Fruit fly (Drosophila melanogaster): ENCODE measurements around the gene CG15020.

CG15020 gene

DNA sequence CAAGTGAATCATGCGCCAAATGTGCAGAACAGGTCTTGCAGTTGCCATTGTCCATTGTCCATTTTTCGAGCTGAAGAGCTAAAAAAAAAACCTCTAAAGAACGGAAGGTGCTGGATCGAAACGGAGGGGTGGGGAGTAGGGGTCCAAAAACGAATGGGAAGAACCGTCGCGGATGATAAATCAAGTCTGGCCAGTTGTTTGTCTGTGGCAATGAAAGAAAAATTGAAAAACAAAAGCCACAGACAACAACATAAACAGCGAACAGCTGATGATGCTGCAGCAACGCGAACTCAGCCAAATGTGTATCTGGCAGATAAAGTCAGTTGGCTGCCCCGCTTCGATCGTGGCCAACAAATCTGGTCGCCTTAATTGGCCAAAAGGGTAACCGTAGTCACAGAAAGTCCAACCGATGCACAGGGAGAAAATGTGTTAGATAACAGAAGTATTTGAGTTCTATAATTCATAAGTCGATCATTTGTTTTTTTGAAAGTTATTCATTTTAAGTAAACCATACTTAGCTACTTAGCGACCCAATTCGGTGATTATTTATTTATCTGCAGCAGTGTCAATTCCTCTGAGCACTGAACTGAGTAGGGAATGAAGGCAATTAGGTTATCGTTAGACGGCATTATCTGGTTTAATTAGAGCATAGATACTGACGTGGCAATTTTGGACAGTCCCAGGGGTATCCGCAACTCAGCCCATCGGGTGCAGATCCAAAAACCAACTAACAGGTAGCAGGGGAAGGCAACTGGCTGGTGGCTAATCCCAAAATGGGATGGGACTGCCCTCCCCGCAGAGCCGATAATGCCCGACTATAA is 12.9 kb upstream of the CG15020 start:
- TF ChIP-seq CG1620 (GFP tag; optimal IDR thresholded peaks at IDR 0.05) (no peak), CG7045 (GFP tag; optimal IDR thresholded peaks at IDR 0.05) (no peak)

DNA sequence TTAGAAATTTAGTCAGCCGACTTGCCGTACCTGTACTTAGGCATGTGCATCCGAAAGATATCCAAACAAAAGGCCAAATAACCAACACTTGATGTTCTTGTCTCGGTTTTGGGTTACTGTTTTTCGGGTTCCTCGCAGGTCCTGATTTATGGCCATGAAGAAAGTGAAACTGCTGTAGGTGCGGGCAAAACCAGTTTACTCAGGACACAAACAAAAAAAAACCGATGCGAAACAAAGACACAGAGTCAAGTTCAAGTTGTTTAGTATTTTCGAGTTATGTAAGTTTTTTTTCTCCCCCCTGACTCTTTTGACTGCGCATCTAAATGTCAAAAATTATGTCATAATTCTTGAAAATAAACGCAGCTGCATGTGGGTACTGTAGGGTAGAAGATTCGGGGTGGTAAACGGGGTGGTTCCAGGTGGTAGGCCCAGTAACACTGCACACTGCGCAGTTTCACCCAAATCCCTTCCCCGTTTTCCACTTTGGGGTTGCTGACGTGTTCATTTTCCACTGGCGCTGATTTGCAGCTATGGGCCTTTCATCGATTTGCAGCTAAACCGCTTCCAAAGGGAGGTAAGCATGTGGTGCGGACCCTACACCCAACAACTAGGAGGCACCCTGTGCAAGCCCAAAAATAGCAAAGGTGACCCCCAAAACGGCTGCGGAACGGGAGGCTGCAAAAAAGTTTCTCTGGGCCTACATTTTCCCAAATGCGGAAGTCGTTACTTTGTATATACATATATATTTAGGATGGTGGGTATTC is 12.1 kb upstream of the CG15020 start:
- TF ChIP-seq CG7045 (GFP tag; optimal IDR thresholded peaks at IDR 0.05): no peak
- peak; percentile 81 for TF ChIP-seq tj (GFP tag; optimal IDR thresholded peaks at IDR 0.05)

DNA sequence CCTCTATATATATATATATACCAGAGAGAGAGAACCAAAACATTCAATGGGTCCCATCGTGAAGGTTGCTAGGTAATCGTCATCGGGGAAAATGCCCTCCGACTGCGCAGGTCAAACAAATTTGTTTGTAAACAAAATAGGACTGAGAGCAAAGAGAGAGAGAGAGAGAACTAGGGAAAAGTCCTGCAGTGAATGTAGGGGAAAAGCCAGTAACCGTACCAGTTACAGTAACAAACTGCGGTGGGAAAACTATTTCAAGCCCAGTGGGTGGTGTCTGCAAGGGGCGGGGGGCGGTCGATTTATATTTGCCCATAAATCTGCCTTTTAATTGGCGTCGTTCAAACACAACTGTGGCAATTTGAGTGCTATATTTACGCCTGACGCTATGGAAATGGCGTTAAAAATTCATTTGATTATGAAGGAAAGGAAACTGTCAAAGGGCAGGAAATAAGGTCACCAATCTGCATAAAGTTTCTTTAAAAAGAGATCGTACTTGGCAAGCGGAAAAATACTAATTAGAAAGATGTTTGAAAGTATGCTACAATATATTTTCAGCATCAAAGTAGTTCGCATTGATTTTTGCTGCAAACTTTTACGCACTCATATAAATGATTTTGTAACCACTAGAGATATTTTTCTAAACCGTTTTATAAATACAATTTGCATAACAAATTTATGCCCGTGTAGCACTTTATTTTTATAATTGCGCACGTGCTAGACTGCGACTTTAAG is 11.4 kb upstream of the CG15020 start:
- TF ChIP-seq pad (GFP tag; optimal IDR thresholded peaks at IDR 0.05): peak; percentile 82
- TF ChIP-seq Mnt (GFP tag; optimal IDR thresholded peaks at IDR 0.05): peak; percentile 4
- TF ChIP-seq CG14711 (tag; optimal IDR thresholded peaks at IDR 0.05): no peak
- no peak for TF ChIP-seq CG1620 (GFP tag; optimal IDR thresholded peaks at IDR 0.05)
- TF ChIP-seq cic (GFP tag; optimal IDR thresholded peaks at IDR 0.05): no peak
- no peak for TF ChIP-seq CG5204 (GFP tag; optimal IDR thresholded peaks at IDR 0.05)
- TF ChIP-seq Clk (GFP tag; optimal IDR thresholded peaks at IDR 0.05): no peak

DNA sequence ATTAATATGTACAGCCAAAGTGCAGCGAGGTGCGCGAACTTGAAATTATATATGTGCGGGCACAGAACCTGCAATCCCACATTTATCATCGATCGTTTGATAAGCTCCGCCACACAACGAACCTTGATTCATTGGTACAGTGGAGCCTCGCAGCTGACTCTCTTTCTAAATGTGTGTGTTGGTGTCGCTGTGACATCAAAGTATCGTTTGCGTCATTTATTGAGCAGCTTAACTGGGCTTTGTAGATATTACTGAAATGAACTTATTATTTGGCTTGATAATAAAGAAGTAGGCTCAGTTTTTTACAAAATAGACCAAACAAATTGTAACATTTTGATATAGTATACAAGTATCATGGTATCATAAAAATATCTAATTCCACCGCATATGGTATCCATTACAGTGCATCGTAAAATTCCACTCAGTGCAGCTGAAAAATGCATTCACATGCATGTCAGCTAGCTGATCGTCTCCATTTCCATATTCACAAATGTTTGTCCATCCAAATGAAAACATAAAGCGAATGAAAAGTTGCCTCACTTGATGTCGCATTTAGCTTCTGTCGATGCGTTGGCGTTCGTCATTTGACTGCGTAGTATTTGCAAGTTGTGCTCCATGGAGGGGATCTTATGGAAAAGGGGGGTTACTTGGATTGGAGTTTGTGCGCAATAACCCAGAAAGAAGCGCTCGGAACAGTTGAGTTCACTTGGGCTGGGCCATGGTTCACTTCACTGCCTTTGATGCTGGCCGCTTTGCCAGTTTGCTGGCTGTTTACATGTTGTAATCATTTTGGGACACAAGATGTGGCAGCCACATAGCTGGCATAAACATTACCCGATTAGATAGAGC is 10.2 kb upstream of the CG15020 start:
- TF ChIP-seq Crg-1 (GFP tag; optimal IDR thresholded peaks at IDR 0.05) (peak; percentile 46), Hr96 (GFP tag; optimal IDR thresholded peaks at IDR 0.05) (no peak), tj (GFP tag; optimal IDR thresholded peaks at IDR 0.05) (peak; percentile 53), CG14711 (tag; optimal IDR thresholded peaks at IDR 0.05) (no peak), CG12768 (GFP tag; optimal IDR thresholded peaks at IDR 0.05) (peak; percentile 14), toe (GFP tag; optimal IDR thresholded peaks at IDR 0.05) (no peak), kay (GFP tag; ENCODE audit: borderline replicate concordance) (peak; percentile 89), CG7101 (tag; optimal IDR thresholded peaks at IDR 0.05) (peak; percentile 11), CG33017 (tag; optimal IDR thresholded peaks at IDR 0.05) (peak; percentile 3)

DNA sequence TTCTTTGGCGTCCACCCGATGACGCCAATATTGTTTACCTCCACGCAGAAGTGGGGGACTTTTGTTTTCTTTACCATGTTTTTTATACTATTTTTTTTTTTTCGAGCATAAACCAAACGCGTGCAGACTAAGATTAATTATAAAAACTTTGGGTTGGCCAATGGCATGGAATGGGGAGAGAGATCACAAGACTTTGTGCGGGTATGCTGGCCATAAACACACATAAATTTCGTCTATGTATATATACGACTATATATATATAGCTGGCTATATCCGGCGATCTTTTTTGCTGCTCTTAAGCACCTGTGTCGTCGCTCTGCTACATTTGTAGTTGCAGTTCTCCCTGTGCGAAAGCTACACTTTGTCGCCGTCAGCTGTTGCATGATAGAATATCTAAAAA is 9.5 kb upstream of the CG15020 start:
- TF ChIP-seq tj (GFP tag; optimal IDR thresholded peaks at IDR 0.05) (no peak), CG14711 (tag; optimal IDR thresholded peaks at IDR 0.05) (no peak), cnc (optimal IDR thresholded peaks at IDR 0.05) (no peak), bab1 (GFP tag; optimal IDR thresholded peaks at IDR 0.05) (no peak), kay (GFP tag; ENCODE audit: borderline replicate concordance) (peak; percentile 89), CG33017 (tag; optimal IDR thresholded peaks at IDR 0.05) (no peak), Mnt (GFP tag; optimal IDR thresholded peaks at IDR 0.05) (no peak), toe (GFP tag; optimal IDR thresholded peaks at IDR 0.05) (no peak)

DNA sequence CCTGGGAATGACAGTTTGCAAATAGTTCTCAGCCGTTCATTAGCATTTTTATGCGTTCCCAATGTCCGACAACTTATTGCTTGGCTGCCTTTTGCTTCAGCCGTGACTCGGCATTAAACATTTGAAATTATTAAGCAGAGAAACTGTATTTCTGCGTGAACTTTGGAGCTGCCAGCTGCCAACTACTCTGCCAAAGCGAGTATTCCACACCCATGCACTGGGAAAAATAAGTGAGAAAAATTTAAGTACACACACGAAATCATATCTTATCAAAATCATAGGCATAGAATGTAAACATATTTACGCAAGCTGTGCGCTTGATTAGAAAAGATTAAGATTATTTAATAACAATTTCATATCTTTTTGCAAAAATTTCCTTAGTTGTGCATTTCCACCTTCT is 8.5 kb upstream of the CG15020 start:
- TF ChIP-seq CG5204 (GFP tag; optimal IDR thresholded peaks at IDR 0.05) (peak; percentile 57), CG7101 (tag; optimal IDR thresholded peaks at IDR 0.05) (peak; percentile 9), tj (GFP tag; optimal IDR thresholded peaks at IDR 0.05) (no peak), kay (GFP tag; ENCODE audit: borderline replicate concordance) (peak; percentile 75), CG12768 (GFP tag; optimal IDR thresholded peaks at IDR 0.05) (peak; percentile 44), toe (GFP tag; optimal IDR thresholded peaks at IDR 0.05) (peak; percentile 41), CG7045 (GFP tag; optimal IDR thresholded peaks at IDR 0.05) (peak; percentile 15), bab1 (GFP tag; optimal IDR thresholded peaks at IDR 0.05) (no peak), cnc (optimal IDR thresholded peaks at IDR 0.05) (peak; percentile 81 to 89)

DNA sequence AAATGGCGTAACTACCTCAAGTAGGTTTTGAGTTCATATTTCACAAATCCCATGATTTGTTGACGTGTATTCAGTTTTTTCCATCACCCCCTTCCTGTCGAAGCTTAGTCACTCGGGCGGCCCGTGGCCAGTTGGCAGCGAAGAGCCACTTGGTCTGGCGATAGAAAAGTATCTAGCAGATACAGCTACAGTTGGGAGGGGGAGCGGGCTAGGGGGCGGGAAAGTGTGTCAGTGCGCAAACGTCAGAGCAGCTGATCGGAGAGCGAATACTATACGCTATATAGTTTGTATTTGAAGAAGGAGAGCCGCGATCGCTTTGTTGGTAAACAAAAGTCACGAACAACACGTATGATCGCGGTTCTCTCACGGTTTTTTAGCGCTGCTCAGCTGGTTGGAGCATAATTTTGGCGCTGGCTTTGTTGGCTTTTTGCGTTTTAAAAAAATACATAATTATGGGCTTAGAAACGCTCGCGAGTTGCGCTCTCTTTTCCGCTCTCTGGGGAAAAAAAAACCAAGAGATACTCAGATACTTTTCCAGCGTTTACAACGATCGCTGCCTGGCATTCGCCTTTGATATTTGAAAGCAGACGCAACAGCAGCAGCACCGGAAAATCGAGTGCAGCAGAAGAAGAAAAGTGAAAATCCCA is 7.5 kb upstream of the CG15020 start:
- TF ChIP-seq bab1 (GFP tag; optimal IDR thresholded peaks at IDR 0.05): peak; percentile 20
- TF ChIP-seq Crg-1 (GFP tag; optimal IDR thresholded peaks at IDR 0.05): no peak
- TF ChIP-seq Clk (GFP tag; optimal IDR thresholded peaks at IDR 0.05): peak; percentile 29
- no peak for TF ChIP-seq cnc (optimal IDR thresholded peaks at IDR 0.05)
- no peak for TF ChIP-seq CG33017 (tag; optimal IDR thresholded peaks at IDR 0.05)
- TF ChIP-seq pad (GFP tag; optimal IDR thresholded peaks at IDR 0.05): peak; percentile 8
- TF ChIP-seq ovo (GFP tag; optimal IDR thresholded peaks at IDR 0.05): peak; percentile 66
- peak; percentile 39 for TF ChIP-seq Mnt (GFP tag; optimal IDR thresholded peaks at IDR 0.05)
- TF ChIP-seq CG1620 (GFP tag; optimal IDR thresholded peaks at IDR 0.05): no peak
- no peak for TF ChIP-seq CG14711 (tag; optimal IDR thresholded peaks at IDR 0.05)
- peak; percentile 48 for TF ChIP-seq toe (GFP tag; optimal IDR thresholded peaks at IDR 0.05)
- peak; percentile 37 for TF ChIP-seq tj (GFP tag; optimal IDR thresholded peaks at IDR 0.05)
- no peak for TF ChIP-seq CG5204 (GFP tag; optimal IDR thresholded peaks at IDR 0.05)
- TF ChIP-seq CG7045 (GFP tag; optimal IDR thresholded peaks at IDR 0.05): peak; percentile 1
- TF ChIP-seq CG7101 (tag; optimal IDR thresholded peaks at IDR 0.05): peak; percentile 4
- no peak for TF ChIP-seq Hr96 (GFP tag; optimal IDR thresholded peaks at IDR 0.05)
- peak; percentile 93 for TF ChIP-seq cic (GFP tag; optimal IDR thresholded peaks at IDR 0.05)
- no peak for TF ChIP-seq CG11617 (GFP tag; optimal IDR thresholded peaks at IDR 0.05)
- TF ChIP-seq CG12768 (GFP tag; optimal IDR thresholded peaks at IDR 0.05): peak; percentile 79
- TF ChIP-seq kay (GFP tag; ENCODE audit: borderline replicate concordance): peak; percentile 100
